ENCODE assay signal across 1 fruit fly cellular context in genomic region chr3L:10897534-10898255, dm6.
A peak's percentile ranks its signal among the peaks of the same experiment; 100 is the strongest.
TF ChIP-seq lines count a peak whose summit lies in the region.

No protein-coding gene starts in this region.

TF ChIP-seq in whole organism, embryonic, 481 proteins besides CTCF, POLR2A, EP300 and RAD21 (continued from another document):
- no peak for TF ChIP-seq hkb (optimal IDR thresholded peaks at IDR 0.05; lab: Kevin White, UChicago)
- TF ChIP-seq hkb (GFP tag; IDR thresholded peaks at IDR 0.05; lab: Robert Waterston, UW) = 0 out of 2 replicates have a peak, but pooled peaks have one; percentile 15
- TF ChIP-seq hbn (GFP tag; IDR thresholded peaks at IDR 0.05; lab: Robert Waterston, UW; ENCODE audit: partially characterized antibody) = no peak
- TF ChIP-seq NFAT (GFP tag; IDR thresholded peaks at IDR 0.05; lab: Robert Waterston, UW) = no peak
- no peak for TF ChIP-seq CG34376 (GFP tag; optimal IDR thresholded peaks at IDR 0.05; lab: Kevin White, UChicago)
- peak; percentile 54 for TF ChIP-seq sug (tag; optimal IDR thresholded peaks at IDR 0.05; lab: Kevin White, UChicago)
- TF ChIP-seq row (GFP tag; IDR thresholded peaks at IDR 0.05; lab: Robert Waterston, UW) = peak; percentile 32; the same call in 1 of the 3 replicates
- peak; percentile 7 for TF ChIP-seq CG11504 (tag; optimal IDR thresholded peaks at IDR 0.05; lab: Kevin White, UChicago)
- TF ChIP-seq pan (optimal IDR thresholded peaks at IDR 0.05; lab: Kevin White, UChicago) = no peak
- TF ChIP-seq pan (GFP tag; optimal IDR thresholded peaks at IDR 0.05 in 1 of 2, IDR thresholded peaks at IDR 0.05 in 1 of 2) = peak in 1 of 2 experiments; percentile 43
- TF ChIP-seq vvl (GFP tag; IDR thresholded peaks at IDR 0.05; lab: Robert Waterston, UW) = 0 out of 2 replicates have a peak, but pooled peaks have one; percentile 6
- TF ChIP-seq CG6854 (GFP tag; optimal IDR thresholded peaks at IDR 0.05; lab: Kevin White, UChicago) = no peak
- peak; percentile 7 for TF ChIP-seq CG10209 (GFP tag; optimal IDR thresholded peaks at IDR 0.05; lab: Kevin White, UChicago)
- TF ChIP-seq Pdp1 (GFP tag; optimal IDR thresholded peaks at IDR 0.05; lab: Kevin White, UChicago) = peak in 1 of 2 experiments; percentile 70
- 0 out of 3 replicates have a peak, but pooled peaks have one; percentile 12 for TF ChIP-seq CG17361 (GFP tag; IDR thresholded peaks at IDR 0.05; lab: Robert Waterston, UW)
- no peak for TF ChIP-seq CG18764 (GFP tag; optimal IDR thresholded peaks at IDR 0.05; lab: Kevin White, UChicago)
- no peak for TF ChIP-seq pum (GFP tag; optimal IDR thresholded peaks at IDR 0.05; lab: Kevin White, UChicago)
- peak; percentile 22 for TF ChIP-seq CG2678 (tag; optimal IDR thresholded peaks at IDR 0.05; lab: Kevin White, UChicago)
- no peak for TF ChIP-seq CG17385 (GFP tag; optimal IDR thresholded peaks at IDR 0.05; lab: Kevin White, UChicago)
- TF ChIP-seq CG12391 (tag; optimal IDR thresholded peaks at IDR 0.05; lab: Kevin White, UChicago) = peak; percentile 18
- no peak for TF ChIP-seq dan (GFP tag; IDR thresholded peaks at IDR 0.05; lab: Robert Waterston, UW)
